Fruit fly (Drosophila melanogaster): ENCODE measurements around the gene CG34266.

DNA sequence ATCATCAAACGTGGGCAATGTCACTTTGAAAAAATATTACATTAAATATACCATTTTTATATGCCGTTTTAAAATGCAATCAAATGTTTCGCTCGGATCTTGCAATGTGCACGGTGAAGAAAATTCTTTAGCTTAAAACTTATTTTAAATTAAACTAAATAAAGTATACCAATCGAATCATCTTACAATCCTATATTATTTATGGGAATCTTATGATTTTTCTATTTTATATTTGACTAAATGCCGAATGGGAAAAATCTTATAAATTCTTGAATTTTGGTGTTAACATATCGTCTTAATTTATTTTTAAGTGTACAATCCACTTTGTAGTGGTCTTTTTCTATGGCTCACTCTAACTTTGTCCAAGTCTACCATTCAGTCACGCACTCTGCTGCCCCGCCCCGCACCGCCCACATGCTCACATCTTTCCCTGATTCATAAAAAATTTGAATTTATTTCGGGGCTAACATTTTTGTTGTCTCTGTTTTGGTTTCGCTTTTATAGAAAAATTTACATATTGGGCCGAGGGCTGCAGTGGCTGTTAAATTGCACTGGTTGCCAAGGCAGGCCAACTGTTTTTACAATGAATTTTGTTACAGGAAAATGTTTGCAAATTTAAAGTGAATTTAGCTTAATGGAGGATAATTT, 43.0 kb downstream of the CG34266 start:
- TF ChIP-seq psq (optimal IDR thresholded peaks at IDR 0.05) (no peak), insv (optimal IDR thresholded peaks at IDR 0.05) (no peak), ttk (optimal IDR thresholded peaks at IDR 0.05) (no peak), Sin3A (optimal IDR thresholded peaks at IDR 0.05) (no peak), h (optimal IDR thresholded peaks at IDR 0.05) (no peak)

Measured in Kc167 (cell line).